Worm (Caenorhabditis elegans): ENCODE results near the gene flp-20.
"Not testable (repeated sequence)": the region's sequence is repeated elsewhere in the genome, so short reads cannot be mapped to it uniquely, and the experiment has no call there.

flp-20 gene

DNA sequence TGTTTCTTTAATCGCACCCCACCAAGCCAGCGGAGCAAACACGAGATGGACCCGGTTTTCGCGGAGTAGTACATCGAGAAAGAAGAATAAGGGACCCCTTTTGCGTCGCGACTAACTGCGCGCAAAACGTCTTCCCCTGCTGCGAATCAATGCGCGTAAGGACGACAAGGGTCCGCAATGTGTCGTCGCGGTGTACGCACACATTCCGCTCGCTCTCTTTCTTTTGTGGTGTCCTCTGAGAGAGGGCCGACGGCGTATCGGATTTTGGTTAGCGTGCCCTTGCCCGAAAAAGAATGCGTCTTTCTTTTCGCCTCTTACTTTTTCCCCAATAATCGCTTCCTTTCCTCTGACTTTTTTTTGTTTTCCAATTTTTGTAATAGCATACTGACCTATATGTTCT lies 11.9 kb downstream of the flp-20 start (continued):
- TF ChIP-seq mxl-3 (GFP tag; optimal IDR thresholded peaks at IDR 0.05) (peak; percentile 67), madf-5 (GFP tag; IDR thresholded peaks at IDR 0.05) (0 out of 4 replicates have a peak, but pooled peaks of 1 of the 2 experiments have one; percentile 58), lsy-2 (tag; optimal IDR thresholded peaks at IDR 0.05) (peak in 1 of 2 experiments; percentile 15)

- TF ChIP-seq snpc-1.2 (GFP tag; IDR thresholded peaks at IDR 0.05) (no peak), unc-62 (GFP tag; optimal IDR thresholded peaks at IDR 0.05 in 1 of 2) (peak in 1 of 2 experiments; percentile 75), unc-62 (tag; optimal IDR thresholded peaks at IDR 0.05) (no peak)
Observed at ce11 chrX:9336227-9336626, 13.5 kb downstream of the flp-20 start.

DNA sequence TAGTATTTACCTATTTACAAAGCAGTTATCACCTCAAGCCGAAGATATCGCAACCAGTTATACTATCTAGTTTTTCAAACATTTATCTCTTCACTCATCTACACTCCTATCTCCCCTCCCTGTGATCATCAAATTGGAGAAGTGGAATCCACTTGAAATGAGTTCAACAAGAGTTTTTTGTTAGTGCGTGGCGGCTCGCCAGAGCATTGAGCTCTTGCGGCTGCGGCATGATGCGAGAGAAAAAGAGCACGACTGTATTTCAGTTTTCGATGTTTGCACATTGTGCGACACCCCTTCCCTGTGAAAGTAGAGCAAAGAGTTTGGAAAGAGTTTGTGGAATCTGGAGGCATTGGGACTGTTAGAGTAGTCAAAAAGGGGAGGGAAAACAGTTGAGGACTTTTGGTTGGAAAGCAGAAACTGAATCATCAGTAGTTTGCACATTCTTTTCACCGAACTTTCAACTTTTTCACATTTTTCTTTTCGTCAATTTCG lies 18.9 kb downstream of the flp-20 start, which contains the start of gene T20B5.2:
T20B5.2 (plus strand) TSS at position 442 of the 492 bp plus-strand sequence.
- TF ChIP-seq pha-4 (GFP tag; IDR thresholded peaks at IDR 0.05) = no peak
- TF ChIP-seq pha-4 (tag; optimal IDR thresholded peaks at IDR 0.05) = no peak
- TF ChIP-seq unc-62 (GFP tag; optimal IDR thresholded peaks at IDR 0.05 in 1 of 2) = peak in 1 of 2 experiments; percentile 65
- no peak for TF ChIP-seq unc-62 (tag; optimal IDR thresholded peaks at IDR 0.05)
- no peak for TF ChIP-seq rbr-2 (tag; optimal IDR thresholded peaks at IDR 0.05)
- TF ChIP-seq F26F4.8 (GFP tag; conservative IDR thresholded peaks at IDR 0.05) = 0 out of 2 replicates have a peak, but pooled peaks have one; percentile 21

- TF ChIP-seq snpc-1.2 (GFP tag; IDR thresholded peaks at IDR 0.05) (peak; percentile 84), nhr-41 (GFP tag; IDR thresholded peaks at IDR 0.05) (peak; percentile 32; the same call in 1 of the 2 replicates), dmd-8 (GFP tag; IDR thresholded peaks at IDR 0.05) (peak; percentile 75; the same call in 1 of the 2 replicates), lin-1 (GFP tag; IDR thresholded peaks at IDR 0.05) (0 out of 2 replicates have a peak, but pooled peaks have one; percentile 15), pha-4 (GFP tag; IDR thresholded peaks at IDR 0.05) (peak; percentile 62; the same call in 1 of the 2 replicates), Y48G9A.11 (GFP tag; IDR thresholded peaks at IDR 0.05) (peak; percentile 52; the same call in 1 of the 2 replicates)
- TF ChIP-seq pha-4 (tag; optimal IDR thresholded peaks at IDR 0.05) = not testable (repeated sequence)
Observed at ce11 chrX:9325768-9326167, 23.9 kb downstream of the flp-20 start.

- TF ChIP-seq duxl-1 (tag; optimal IDR thresholded peaks at IDR 0.05; ENCODE audit: poor library complexity) = no peak
- TF ChIP-seq ceh-20 (GFP tag; IDR thresholded peaks at IDR 0.05) = no peak
- TF ChIP-seq ZK546.5 (tag; optimal IDR thresholded peaks at IDR 0.05) = no peak
- no peak for TF ChIP-seq nhr-10 (tag; optimal IDR thresholded peaks at IDR 0.05)
- TF ChIP-seq F49E8.2 (tag; optimal IDR thresholded peaks at IDR 0.05; ENCODE audit: borderline replicate concordance) = no peak
- TF ChIP-seq mes-2 (tag; optimal IDR thresholded peaks at IDR 0.05; ENCODE audit: poor library complexity, severe bottlenecking) = no peak
- no peak for TF ChIP-seq nhr-237 (tag; optimal IDR thresholded peaks at IDR 0.05)
- no peak for TF ChIP-seq daf-19 (GFP tag; conservative IDR thresholded peaks at IDR 0.05)
- no peak for TF ChIP-seq D1046.2 (GFP tag; IDR thresholded peaks at IDR 0.05)
- TF ChIP-seq cey-2 (tag; optimal IDR thresholded peaks at IDR 0.05; ENCODE audit: borderline replicate concordance, insufficient read depth) = no peak
- no peak for TF ChIP-seq ces-1 (GFP tag; optimal IDR thresholded peaks at IDR 0.05)
- TF ChIP-seq aha-1 (tag) = no peak
- no peak for TF ChIP-seq F44E2.7 (GFP tag; IDR thresholded peaks at IDR 0.05)
- no peak for TF ChIP-seq unc-39 (tag; optimal IDR thresholded peaks at IDR 0.05)
Observed at ce11 chrX:9324962-9325361, 24.7 kb downstream of the flp-20 start.

ce11 chrX:9319080-9319479 lies 30.6 kb downstream of the flp-20 start, which contains the start of gene npr-7:
Gene npr-7, minus strand, starts transcription at chrX:9319180.
- TF ChIP-seq F26F4.8 (GFP tag; conservative IDR thresholded peaks at IDR 0.05) (no peak), ama-1 (optimal IDR thresholded peaks at IDR 0.05) (no peak), zip-2 (tag; optimal IDR thresholded peaks at IDR 0.05) (no peak), daf-12 (tag; optimal IDR thresholded peaks at IDR 0.05) (no peak), nhr-11 (tag; optimal IDR thresholded peaks at IDR 0.05) (no peak)

Measured in whole organism, L4 larva.